Fruit fly (Drosophila melanogaster) whole organism, embryonic: Measurements from ENCODE around the gene CG43052.

Experiments used
- Asciz ChIP-seq: fragments of 200-800 bp; sonication (Bioruptor generic); optimal IDR thresholded peaks from 2 replicates; lab custom pipeline; 2017; ENCODE audit warnings: missing biosample characterization, mild to moderate bottlenecking, missing genetic modification characterization, missing genetic modification reagents
- Atf6 ChIP-seq: fragments of 200-800 bp; sonication (Bioruptor generic); IDR thresholded peaks from 2 replicates; pipeline ENCODE4 v1.3.6; 2022; ENCODE audit warnings: missing biosample characterization, missing genetic modification characterization
- Blimp-1 ChIP-seq: fragments of 200-800 bp; sonication (Bioruptor generic); optimal IDR thresholded peaks from 3 replicates; lab custom pipeline; 2018; ENCODE audit warnings: missing biosample characterization, missing genetic modification characterization, mild to moderate bottlenecking, moderate library complexity, missing genetic modification reagents
- CG12219 ChIP-seq: fragments of 200-800 bp; sonication (Bioruptor generic); optimal IDR thresholded peaks from 3 replicates; lab custom pipeline; 2018; ENCODE audit warnings: missing biosample characterization, mild to moderate bottlenecking, missing genetic modification characterization
- CG12236 ChIP-seq: fragments of 200-800 bp; sonication (Bioruptor generic); optimal IDR thresholded peaks from 2 replicates; lab custom pipeline; 2016; ENCODE audit warnings: missing biosample characterization, missing genetic modification characterization
- CG12391 ChIP-seq: fragments of 200-800 bp; sonication (Bioruptor generic); optimal IDR thresholded peaks from 3 replicates; lab custom pipeline; 2018; ENCODE audit warnings: missing biosample characterization, mild to moderate bottlenecking, missing genetic modification characterization, moderate library complexity
- CG12942 ChIP-seq: fragments of 200-800 bp; sonication (Bioruptor generic); optimal IDR thresholded peaks from 3 replicates; lab custom pipeline; 2016; ENCODE audit warnings: missing biosample characterization, missing genetic modification characterization
- CG17385 ChIP-seq: fragments of 200-800 bp; sonication (Bioruptor generic); optimal IDR thresholded peaks from 3 replicates; lab custom pipeline; 2018; ENCODE audit warnings: missing biosample characterization, mild to moderate bottlenecking, missing genetic modification characterization
- CG17568 ChIP-seq: fragments of 200-800 bp; sonication (Bioruptor generic); optimal IDR thresholded peaks from 2 replicates; lab custom pipeline; 2018; ENCODE audit warnings: missing biosample characterization, mild to moderate bottlenecking, missing genetic modification characterization, moderate library complexity
- CG2129 ChIP-seq: fragments of 200-800 bp; sonication (Bioruptor generic); IDR thresholded peaks from 2 replicates; pipeline ENCODE4 v1.3.6; 2022; ENCODE audit warnings: missing biosample characterization, missing genetic modification characterization; ENCODE audit not compliant: partially characterized antibody
- CG2202 ChIP-seq: fragments of 200-800 bp; sonication (Bioruptor generic); optimal IDR thresholded peaks from 2 replicates; lab custom pipeline; 2018; ENCODE audit warnings: missing biosample characterization, mild to moderate bottlenecking, missing genetic modification characterization
- CG31388 ChIP-seq: fragments of 200-800 bp; sonication (Bioruptor generic); optimal IDR thresholded peaks from 2 replicates; lab custom pipeline; 2016; ENCODE audit warnings: missing biosample characterization, missing genetic modification characterization
- CG34376 ChIP-seq: fragments of 200-800 bp; sonication (Bioruptor generic); optimal IDR thresholded peaks from 2 replicates; lab custom pipeline; 2018; ENCODE audit warnings: missing biosample characterization, mild to moderate bottlenecking, missing genetic modification characterization
- CG4854 ChIP-seq: fragments of 200-800 bp; sonication (Bioruptor generic); optimal IDR thresholded peaks from 2 replicates; lab custom pipeline; 2016; ENCODE audit warnings: missing biosample characterization, missing genetic modification characterization, inconsistent platforms
- CG5245 ChIP-seq: fragments of 200-800 bp; sonication (Bioruptor generic); optimal IDR thresholded peaks from 3 replicates; lab custom pipeline; 2016; ENCODE audit warnings: missing biosample characterization, missing genetic modification characterization
- CG5953 ChIP-seq: fragments of 200-800 bp; sonication (Bioruptor generic); IDR thresholded peaks from 2 replicates; pipeline ENCODE4 v1.3.6; 2022; ENCODE audit warnings: missing biosample characterization, missing genetic modification characterization
- CG7271 ChIP-seq: fragments of 200-800 bp; sonication (Bioruptor generic); optimal IDR thresholded peaks from 2 replicates; lab custom pipeline; 2018; ENCODE audit warnings: missing biosample characterization, mild to moderate bottlenecking, missing genetic modification characterization, moderate library complexity
- CG7786 ChIP-seq: fragments of 200-800 bp; sonication (Bioruptor generic); optimal IDR thresholded peaks from 2 replicates; lab custom pipeline; 2016; ENCODE audit warnings: missing biosample characterization, missing genetic modification characterization
- CG9932 ChIP-seq: fragments of 200-800 bp; sonication (Bioruptor generic); IDR thresholded peaks from 2 replicates; pipeline ENCODE4 v1.3.6; 2022; ENCODE audit warnings: missing biosample characterization, missing genetic modification characterization
- D ChIP-seq, 2 experiments: fragments of 200-800 bp in 1 of 2; fragments of >200 bp in 1 of 2; sonication (Bioruptor generic) in 1 of 2; optimal IDR thresholded peaks; 2 replicates in 1 of 2; 3 replicates in 1 of 2; lab custom pipeline; 2017; ENCODE audit warnings: mild to moderate bottlenecking in 1 of 2, missing biosample characterization in 1 of 2, missing genetic modification characterization in 1 of 2, missing genetic modification reagents in 1 of 2
- Doc3 ChIP-seq: fragments of 200-800 bp; sonication (Bioruptor generic); IDR thresholded peaks from 3 replicates; pipeline ENCODE4 v1.3.6; 2022; ENCODE audit warnings: missing biosample characterization, missing genetic modification characterization; ENCODE audit not compliant: partially characterized antibody
- Fer1 ChIP-seq: fragments of 200-800 bp; sonication (Bioruptor generic); optimal IDR thresholded peaks from 2 replicates; lab custom pipeline; 2017; ENCODE audit warnings: missing biosample characterization, mild to moderate bottlenecking, missing genetic modification characterization
- Rfx ChIP-seq: fragments of 200-800 bp; sonication (Bioruptor generic); IDR thresholded peaks from 2 replicates; pipeline ENCODE4 v1.3.6; 2022; ENCODE audit warnings: missing biosample characterization, missing genetic modification characterization
- Ssrp ChIP-seq: fragments of 200-800 bp; sonication (Bioruptor generic); optimal IDR thresholded peaks from 2 replicates; lab custom pipeline; 2018; ENCODE audit warnings: missing biosample characterization, mild to moderate bottlenecking, missing genetic modification characterization, moderate library complexity
- aop ChIP-seq: fragments of 200-800 bp; sonication (Bioruptor generic); IDR thresholded peaks from 2 replicates; pipeline ENCODE4 v1.3.6; 2022; ENCODE audit warnings: missing biosample characterization, missing genetic modification characterization
- bab2 ChIP-seq: fragments of 200-800 bp; sonication (Bioruptor generic); optimal IDR thresholded peaks from 2 replicates; lab custom pipeline; 2016; ENCODE audit warnings: missing biosample characterization, missing genetic modification characterization
- ci ChIP-seq: fragments of 200-800 bp; sonication (Bioruptor generic); IDR thresholded peaks from 3 replicates; pipeline ENCODE4 v1.3.6; 2022; ENCODE audit warnings: missing biosample characterization, missing genetic modification characterization
- dm ChIP-seq: fragments of 200-800 bp; sonication (Bioruptor generic); optimal IDR thresholded peaks from 3 replicates; lab custom pipeline; 2016; ENCODE audit warnings: missing biosample characterization, missing genetic modification characterization
- dmrt99B ChIP-seq: fragments of 200-800 bp; sonication (Bioruptor generic); optimal IDR thresholded peaks from 2 replicates; lab custom pipeline; 2018; ENCODE audit warnings: missing biosample characterization, mild to moderate bottlenecking, missing genetic modification characterization, moderate library complexity
- emc ChIP-seq: fragments of 200-800 bp; sonication (Bioruptor generic); optimal IDR thresholded peaks from 2 replicates; lab custom pipeline; 2016; ENCODE audit warnings: missing biosample characterization, missing genetic modification characterization
- esg ChIP-seq: fragments of 200-800 bp; sonication (Bioruptor generic); conservative IDR thresholded peaks from 2 replicates; pipeline ENCODE4 v1.3.6; 2022; ENCODE audit warnings: missing biosample characterization, missing genetic modification characterization
- fd3F ChIP-seq: fragments of 200-800 bp; sonication (Bioruptor generic); optimal IDR thresholded peaks from 2 replicates; lab custom pipeline; 2018; ENCODE audit warnings: missing biosample characterization, mild to moderate bottlenecking, missing genetic modification characterization, moderate library complexity
- gcm ChIP-seq: fragments of 200-800 bp; sonication (Bioruptor generic); optimal IDR thresholded peaks from 2 replicates; lab custom pipeline; 2019; ENCODE audit warnings: missing biosample characterization, mild to moderate bottlenecking, missing genetic modification characterization, moderate library complexity
- gcm2 ChIP-seq: fragments of 200-800 bp; sonication (Bioruptor generic); optimal IDR thresholded peaks from 2 replicates; lab custom pipeline; 2016; ENCODE audit warnings: missing biosample characterization, missing genetic modification characterization
- gsb-n ChIP-seq: fragments of 200-800 bp; sonication (Bioruptor generic); optimal IDR thresholded peaks from 3 replicates; lab custom pipeline; 2018; ENCODE audit warnings: missing biosample characterization, mild to moderate bottlenecking, missing genetic modification characterization
- inv ChIP-seq: fragments of 200-800 bp; sonication (Bioruptor generic); IDR thresholded peaks from 2 replicates; pipeline ENCODE4 v1.3.6; 2022; ENCODE audit warnings: missing biosample characterization, missing genetic modification characterization; ENCODE audit not compliant: partially characterized antibody
- klu ChIP-seq: fragments of 200-800 bp; sonication (Bioruptor generic); IDR thresholded peaks from 2 replicates; pipeline ENCODE4 v1.3.6; 2022; ENCODE audit warnings: missing biosample characterization, missing genetic modification characterization
- lab ChIP-seq: fragments of 200-800 bp; sonication (Bioruptor generic); optimal IDR thresholded peaks from 3 replicates; lab custom pipeline; 2017; ENCODE audit warnings: missing biosample characterization, missing genetic modification characterization, mild to moderate bottlenecking, moderate library complexity, missing genetic modification reagents
- lola ChIP-seq, 3 experiments: fragments of >200 bp in 2 of 3; fragments of 200-800 bp in 1 of 3; sonication (Bioruptor generic) in 1 of 3; optimal IDR thresholded peaks; 2 replicates each; lab custom pipeline; 2017 to 2019; ENCODE audit warnings: missing biosample characterization in 3 of 3, missing genetic modification characterization in 3 of 3, mild to moderate bottlenecking in 1 of 3, moderate library complexity in 1 of 3
- nau ChIP-seq: fragments of 200-800 bp; sonication (Bioruptor generic); optimal IDR thresholded peaks from 3 replicates; lab custom pipeline; 2017; ENCODE audit warnings: missing biosample characterization, mild to moderate bottlenecking, missing genetic modification characterization, missing genetic modification reagents
- oc ChIP-seq: fragments of 200-800 bp; sonication (Bioruptor generic); optimal IDR thresholded peaks from 2 replicates; lab custom pipeline; 2018; ENCODE audit warnings: missing biosample characterization, mild to moderate bottlenecking, missing genetic modification characterization, moderate library complexity
- pho ChIP-seq: fragments of 200-800 bp; sonication (Bioruptor generic); optimal IDR thresholded peaks from 2 replicates; lab custom pipeline; 2016; ENCODE audit warnings: missing biosample characterization, missing genetic modification characterization
- rib ChIP-seq: fragments of 200-800 bp; sonication (Bioruptor generic); IDR thresholded peaks from 2 replicates; pipeline ENCODE4 v1.3.6; 2022; ENCODE audit warnings: missing biosample characterization, missing genetic modification characterization
- sd ChIP-seq: fragments of 200-800 bp; sonication (Bioruptor generic); optimal IDR thresholded peaks from 3 replicates; lab custom pipeline; 2018; ENCODE audit warnings: missing biosample characterization, mild to moderate bottlenecking, missing genetic modification characterization, moderate library complexity
- seq ChIP-seq: fragments of 200-800 bp; sonication (Bioruptor generic); IDR thresholded peaks from 2 replicates; pipeline ENCODE4 v1.3.6; 2022; ENCODE audit warnings: missing biosample characterization, missing genetic modification characterization
- sima ChIP-seq: fragments of 200-800 bp; sonication (Bioruptor generic); optimal IDR thresholded peaks from 2 replicates; lab custom pipeline; 2016; ENCODE audit warnings: missing biosample characterization, missing genetic modification characterization
- tll ChIP-seq, 2 experiments: fragments of 200-800 bp in 1 of 2; fragments of >200 bp in 1 of 2; sonication (Bioruptor generic) in 1 of 2; optimal IDR thresholded peaks; 2 replicates each; lab custom pipeline; 2017 to 2019; ENCODE audit warnings: missing biosample characterization in 2 of 2, missing genetic modification characterization in 2 of 2, mild to moderate bottlenecking in 1 of 2, moderate library complexity in 1 of 2
- wek ChIP-seq: fragments of 200-800 bp; sonication (Bioruptor generic); optimal IDR thresholded peaks from 3 replicates; lab custom pipeline; 2018; ENCODE audit warnings: missing biosample characterization, mild to moderate bottlenecking, missing genetic modification characterization, moderate library complexity
- zfh1 ChIP-seq: fragments of 200-800 bp; sonication (Bioruptor generic); IDR thresholded peaks from 3 replicates; pipeline ENCODE4 v1.3.6; 2022; ENCODE audit warnings: missing biosample characterization, missing genetic modification characterization

Gene CG43052

dm6 chr2L:14307516-14307915, 44.4 kb upstream of the CG43052 start (continued):
- no peak for TF ChIP-seq lola (GFP tag; optimal IDR thresholded peaks at IDR 0.05; lab: Kevin White, UChicago)
- TF ChIP-seq zfh1 (GFP tag; lab: Robert Waterston, UW) = 0 out of 3 replicates have a peak, but pooled peaks have one; percentile 27
- peak; percentile 1 for TF ChIP-seq lab (GFP tag; lab: Kevin White, UChicago)
- peak; percentile 16 for TF ChIP-seq wek (GFP tag; lab: Kevin White, UChicago)
- no peak for TF ChIP-seq CG12942 (GFP tag; lab: Kevin White, UChicago)
- TF ChIP-seq sd (tag; lab: Kevin White, UChicago) = peak; percentile 22
- TF ChIP-seq nau (GFP tag; lab: Kevin White, UChicago) = peak; percentile 41
- 0 out of 2 replicates have a peak, but pooled peaks have one; percentile 26 for TF ChIP-seq seq (GFP tag; lab: Robert Waterston, UW)
- no peak for TF ChIP-seq gcm2
- peak; percentile 54 for TF ChIP-seq Blimp-1 (GFP tag; lab: Kevin White, UChicago)
- TF ChIP-seq Fer1 (GFP tag; lab: Kevin White, UChicago) = no peak
- TF ChIP-seq ci (GFP tag; lab: Robert Waterston, UW) = 0 out of 3 replicates have a peak, but pooled peaks have one; percentile 17
- TF ChIP-seq Ssrp (tag; lab: Kevin White, UChicago) = no peak
- peak; percentile 7 for TF ChIP-seq CG17385 (GFP tag; lab: Kevin White, UChicago)
- no peak for TF ChIP-seq inv (GFP tag; lab: Robert Waterston, UW)
- no peak for TF ChIP-seq pho (GFP tag; lab: Kevin White, UChicago)
- TF ChIP-seq Rfx (GFP tag; lab: Robert Waterston, UW) = no peak
- TF ChIP-seq CG34376 (GFP tag; lab: Kevin White, UChicago) = no peak
- no peak for TF ChIP-seq CG7786 (GFP tag; lab: Kevin White, UChicago)
- no peak for TF ChIP-seq sima (GFP tag; lab: Kevin White, UChicago)
- TF ChIP-seq CG17568 (GFP tag; lab: Kevin White, UChicago) = peak; percentile 61
- peak; percentile 70 for TF ChIP-seq Asciz
- TF ChIP-seq CG12236 = no peak
- TF ChIP-seq rib (GFP tag; lab: Robert Waterston, UW) = no peak
- TF ChIP-seq CG12391 (tag; lab: Kevin White, UChicago) = no peak
- no peak for TF ChIP-seq emc (GFP tag; lab: Kevin White, UChicago)
- no peak for TF ChIP-seq klu (GFP tag; lab: Robert Waterston, UW)
- peak; percentile 6 for TF ChIP-seq CG31388 (GFP tag; lab: Kevin White, UChicago)
- TF ChIP-seq D (optimal IDR thresholded peaks at IDR 0.05; lab: Kevin White, UChicago) = no peak
- peak; percentile 0 for TF ChIP-seq D (GFP tag; optimal IDR thresholded peaks at IDR 0.05; lab: Kevin White, UChicago)
- TF ChIP-seq aop (GFP tag; lab: Robert Waterston, UW) = no peak
- TF ChIP-seq CG5245 (GFP tag; lab: Kevin White, UChicago) = no peak
- no peak for TF ChIP-seq esg (GFP tag; lab: Robert Waterston, UW)
- peak; percentile 19; the same call in 1 of the 2 replicates for TF ChIP-seq Atf6 (GFP tag; lab: Robert Waterston, UW)
- peak; percentile 8 for TF ChIP-seq CG2202
- no peak for TF ChIP-seq CG2129 (GFP tag; lab: Robert Waterston, UW)
- TF ChIP-seq gsb-n (tag; lab: Kevin White, UChicago) = peak; percentile 51
- TF ChIP-seq oc (tag; lab: Kevin White, UChicago) = peak; percentile 18
- no peak for TF ChIP-seq tll (GFP tag; optimal IDR thresholded peaks at IDR 0.05; lab: Kevin White, UChicago)
- TF ChIP-seq fd3F (GFP tag; lab: Kevin White, UChicago) = no peak
- TF ChIP-seq Doc3 (GFP tag; lab: Robert Waterston, UW) = no peak
- TF ChIP-seq CG4854 = peak; percentile 3
- no peak for TF ChIP-seq gcm
- TF ChIP-seq CG9932 (GFP tag; lab: Robert Waterston, UW) = no peak
- peak; percentile 6 for TF ChIP-seq bab2 (GFP tag; lab: Kevin White, UChicago)
- no peak for TF ChIP-seq dm (GFP tag; lab: Kevin White, UChicago)
- peak; percentile 13 for TF ChIP-seq CG12219 (GFP tag; lab: Kevin White, UChicago)
- TF ChIP-seq CG7271 = no peak
- TF ChIP-seq dmrt99B (tag; lab: Kevin White, UChicago) = peak; percentile 49
- TF ChIP-seq CG5953 (GFP tag; lab: Robert Waterston, UW) = no peak
